Worm (Caenorhabditis elegans): ENCODE measurements around the gene nduc-2.

nduc-2 gene

DNA sequence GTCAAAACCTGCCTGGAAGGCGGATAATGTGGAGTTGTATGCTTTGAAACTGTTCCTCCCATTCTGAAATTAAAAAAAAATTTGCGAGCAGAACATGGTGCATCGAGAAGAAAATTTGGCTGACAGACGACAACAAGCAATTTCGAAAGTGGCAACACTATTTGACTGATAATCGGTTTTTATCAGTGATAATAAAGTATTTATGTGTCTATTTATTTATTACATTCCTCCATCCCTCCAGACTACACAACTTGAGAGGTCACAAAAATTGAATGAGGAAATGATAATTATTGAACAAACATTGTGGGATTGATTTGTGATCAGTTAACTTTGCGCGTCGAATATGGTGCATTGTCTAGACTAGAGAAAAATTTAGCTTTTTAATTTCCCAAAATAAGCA, 47.2 kb upstream of the nduc-2 start, which contains the start of gene cest-25:
Gene cest-25 (minus strand): TSS at position 63 of the 400 bp plus-strand sequence.
- TF ChIP-seq lin-15B (tag; optimal IDR thresholded peaks at IDR 0.05) (no peak), pha-4 (GFP tag; IDR thresholded peaks at IDR 0.05) (no peak), pha-4 (tag; optimal IDR thresholded peaks at IDR 0.05) (no peak), ceh-62 (tag; optimal IDR thresholded peaks at IDR 0.05) (no peak), spr-1 (tag; optimal IDR thresholded peaks at IDR 0.05) (no peak), lin-29 (GFP tag; IDR thresholded peaks at IDR 0.05) (no peak), ceh-20 (GFP tag; IDR thresholded peaks at IDR 0.05) (no peak), dmd-8 (GFP tag; IDR thresholded peaks at IDR 0.05) (no peak), attf-4 (tag; optimal IDR thresholded peaks at IDR 0.05) (no peak), zip-11 (GFP tag; IDR thresholded peaks at IDR 0.05) (no peak), dve-1 (tag; optimal IDR thresholded peaks at IDR 0.05; ENCODE audit: insufficient read depth) (peak; percentile 81), dmd-6 (GFP tag; IDR thresholded peaks at IDR 0.05) (peak; percentile 77), fkh-10 (GFP tag; optimal IDR thresholded peaks at IDR 0.05) (no peak), mep-1 (tag; optimal IDR thresholded peaks at IDR 0.05) (no peak), ceh-32 (tag; optimal IDR thresholded peaks at IDR 0.05; ENCODE audit: poor library complexity) (no peak), nhr-237 (tag; optimal IDR thresholded peaks at IDR 0.05) (no peak), lsy-2 (tag; optimal IDR thresholded peaks at IDR 0.05) (no peak), nhr-48 (tag; optimal IDR thresholded peaks at IDR 0.05) (no peak), F49E8.2 (tag; optimal IDR thresholded peaks at IDR 0.05; ENCODE audit: borderline replicate concordance) (no peak), zfp-3 (GFP tag; conservative IDR thresholded peaks at IDR 0.05) (no peak), ZK337.2 (GFP tag; IDR thresholded peaks at IDR 0.05) (no peak), set-16 (GFP tag; IDR thresholded peaks at IDR 0.05) (no peak), vab-7 (GFP tag; IDR thresholded peaks at IDR 0.05) (no peak), dpl-1 (GFP tag; optimal IDR thresholded peaks at IDR 0.05) (no peak), pqm-1 (tag; optimal IDR thresholded peaks at IDR 0.05) (peak; percentile 97), ceh-82 (tag; optimal IDR thresholded peaks at IDR 0.05) (no peak), php-3 (GFP tag; IDR thresholded peaks at IDR 0.05) (peak; percentile 90), nhr-6 (tag; optimal IDR thresholded peaks at IDR 0.05) (no peak), ztf-7 (tag; optimal IDR thresholded peaks at IDR 0.05) (no peak), madf-9 (GFP tag; conservative IDR thresholded peaks at IDR 0.05) (no peak), nhr-10 (tag; optimal IDR thresholded peaks at IDR 0.05) (no peak), daf-8 (GFP tag; IDR thresholded peaks at IDR 0.05) (no peak), egl-43 (GFP tag; IDR thresholded peaks at IDR 0.05) (no peak), zag-1 (tag; optimal IDR thresholded peaks at IDR 0.05) (no peak), arid-1 (GFP tag; conservative IDR thresholded peaks at IDR 0.05) (no peak), nhr-102 (tag; optimal IDR thresholded peaks at IDR 0.05) (peak; percentile 7), egl-27 (tag; optimal IDR thresholded peaks at IDR 0.05) (no peak), nhr-41 (GFP tag; IDR thresholded peaks at IDR 0.05) (no peak), daf-16 (GFP tag; optimal IDR thresholded peaks at IDR 0.05) (peak in 1 of 2 experiments; percentile 53), daf-16 (tag; optimal IDR thresholded peaks at IDR 0.05) (peak; percentile 95), F37D6.2 (tag; optimal IDR thresholded peaks at IDR 0.05) (no peak), lim-7 (GFP tag; IDR thresholded peaks at IDR 0.05) (no peak), mdt-29 (GFP tag; IDR thresholded peaks at IDR 0.05) (no peak), nhr-77 (tag; optimal IDR thresholded peaks at IDR 0.05) (peak; percentile 71), dmd-9 (GFP tag; IDR thresholded peaks at IDR 0.05) (no peak), Y75B8A.6 (GFP tag; IDR thresholded peaks at IDR 0.05) (no peak), ZK546.5 (tag; optimal IDR thresholded peaks at IDR 0.05) (no peak), lir-3 (tag; optimal IDR thresholded peaks at IDR 0.05) (no peak), ces-1 (GFP tag; optimal IDR thresholded peaks at IDR 0.05) (no peak), aly-2 (tag; optimal IDR thresholded peaks at IDR 0.05) (no peak), D1046.2 (GFP tag; IDR thresholded peaks at IDR 0.05) (no peak), mxl-2 (GFP tag; conservative IDR thresholded peaks at IDR 0.05) (no peak), hif-1 (tag; optimal IDR thresholded peaks at IDR 0.05) (no peak)
